Worm (Caenorhabditis elegans) whole organism, L4 larva: ENCODE measurements around the gene nas-31.

Experiments used
- F37D6.2 ChIP-seq: sonication (generic microtip); optimal IDR thresholded peaks from 2 replicates; lab custom pipeline; 2016; ENCODE audit warnings: mild to moderate bottlenecking, missing genetic modification characterization, missing compliant biosample characterization
- F44E2.7 ChIP-seq: fragments of 200-800 bp; sonication (Bioruptor generic); IDR thresholded peaks from 2 replicates; pipeline ENCODE4 v2.1.2; 2022; ENCODE audit warnings: missing genetic modification characterization, missing compliant biosample characterization
- R02D3.7 ChIP-seq: fragments of 150-350 bp; sonication (generic microtip); optimal IDR thresholded peaks from 3 replicates; lab custom pipeline; 2014; ENCODE audit warnings: missing biosample characterization, missing genetic modification characterization
- T26A8.4 ChIP-seq: fragments of 200-800 bp; sonication (Bioruptor generic); IDR thresholded peaks from 2 replicates; pipeline ENCODE4 v1.3.6; 2022; ENCODE audit warnings: missing genetic modification characterization, missing compliant biosample characterization
- Y105C5A.15 ChIP-seq: fragments of 200-800 bp; sonication (Bioruptor generic); IDR thresholded peaks from 2 replicates; pipeline ENCODE4 v1.3.6; 2022; ENCODE audit warnings: missing genetic modification characterization, missing compliant biosample characterization
- Y48G9A.11 ChIP-seq: fragments of 200-800 bp; sonication (Bioruptor generic); IDR thresholded peaks from 2 replicates; pipeline ENCODE4 v1.3.6; 2022; ENCODE audit warnings: missing genetic modification reagents, missing genetic modification characterization, missing compliant biosample characterization
- Y5F2A.4 ChIP-seq: fragments of 200-800 bp; sonication (Bioruptor generic); optimal IDR thresholded peaks from 2 replicates; lab custom pipeline; 2018; ENCODE audit warnings: mild to moderate bottlenecking, missing genetic modification characterization, missing compliant biosample characterization
- Y75B8A.6 ChIP-seq: fragments of 200-800 bp; sonication (Bioruptor generic); IDR thresholded peaks from 2 replicates; pipeline ENCODE4 v1.3.6; 2022; ENCODE audit warnings: missing genetic modification reagents, missing genetic modification characterization, missing compliant biosample characterization
- aha-1 ChIP-seq: fragments of 150-350 bp; peaks from one replicate; lab custom pipeline; 2014; ENCODE audit warnings: missing biosample characterization, missing genetic modification characterization
- arid-1 ChIP-seq: fragments of 200-800 bp; sonication (Bioruptor generic); conservative IDR thresholded peaks from 2 replicates; pipeline ENCODE4 v1.3.6; 2022; ENCODE audit warnings: missing genetic modification reagents, missing genetic modification characterization, missing compliant biosample characterization
- ceh-28 ChIP-seq: fragments of 150-350 bp; optimal IDR thresholded peaks from 2 replicates; lab custom pipeline; 2014; ENCODE audit warnings: missing biosample characterization, missing genetic modification reagents, missing genetic modification characterization
- ceh-82 ChIP-seq: sonication (generic microtip); optimal IDR thresholded peaks from 2 replicates; lab custom pipeline; 2017; ENCODE audit warnings: missing biosample characterization, missing genetic modification characterization
- daf-19 ChIP-seq: fragments of 200-800 bp; sonication (Bioruptor generic); conservative IDR thresholded peaks from 2 replicates; pipeline ENCODE4 v1.3.6; 2022; ENCODE audit warnings: missing genetic modification characterization, missing compliant biosample characterization
- daf-8 ChIP-seq: fragments of 200-800 bp; sonication (Bioruptor generic); IDR thresholded peaks from 2 replicates; pipeline ENCODE4 v1.3.6; 2022; ENCODE audit warnings: missing genetic modification characterization, missing compliant biosample characterization
- dmd-8 ChIP-seq: fragments of 200-800 bp; sonication (Bioruptor generic); IDR thresholded peaks from 2 replicates; pipeline ENCODE4 v1.3.6; 2022; ENCODE audit warnings: missing genetic modification characterization, missing compliant biosample characterization
- dmd-9 ChIP-seq: fragments of 200-800 bp; sonication (Bioruptor generic); IDR thresholded peaks from 2 replicates; pipeline ENCODE4 v1.3.6; 2022; ENCODE audit warnings: missing genetic modification reagents, missing genetic modification characterization, missing compliant biosample characterization
- duxl-1 ChIP-seq: sonication (generic microtip); optimal IDR thresholded peaks from 2 replicates; lab custom pipeline; 2016; ENCODE audit warnings: mild to moderate bottlenecking, missing genetic modification characterization, moderate library complexity, missing compliant biosample characterization; ENCODE audit not compliant: poor library complexity
- egl-27 ChIP-seq: sonication (generic microtip); optimal IDR thresholded peaks from 3 replicates; lab custom pipeline; 2017; ENCODE audit warnings: missing biosample characterization, missing genetic modification reagents, missing genetic modification characterization
- fkh-10 ChIP-seq: fragments of 150-350 bp; optimal IDR thresholded peaks from 2 replicates; lab custom pipeline; 2014; ENCODE audit warnings: missing biosample characterization, missing genetic modification reagents, missing genetic modification characterization
- fos-1 ChIP-seq: fragments of 150-350 bp; optimal IDR thresholded peaks from 2 replicates; lab custom pipeline; 2014; ENCODE audit warnings: missing biosample characterization, missing genetic modification characterization
- gei-8 ChIP-seq: fragments of 200-800 bp; sonication (Bioruptor generic); optimal IDR thresholded peaks from 2 replicates; lab custom pipeline; 2018; ENCODE audit warnings: mild to moderate bottlenecking, missing genetic modification characterization, missing compliant biosample characterization
- hif-1 ChIP-seq, 2 experiments: sonication (generic microtip); optimal IDR thresholded peaks; 2 replicates each; lab custom pipeline; 2016 to 2017; ENCODE audit warnings: missing compliant biosample characterization in 2 of 2, missing genetic modification characterization in 2 of 2, missing genetic modification reagents in 2 of 2, missing genotype in 2 of 2, mild to moderate bottlenecking in 1 of 2
- hlh-11 ChIP-seq: fragments of 200-800 bp; sonication (Bioruptor generic); optimal IDR thresholded peaks from 2 replicates; lab custom pipeline; 2018; ENCODE audit warnings: mild to moderate bottlenecking, missing genetic modification characterization, missing compliant biosample characterization
- hlh-30 ChIP-seq: sonication (generic microtip); optimal IDR thresholded peaks from 2 replicates; lab custom pipeline; 2017; ENCODE audit warnings: antibody characterized with exemption, mild to moderate bottlenecking, missing genetic modification characterization, missing compliant biosample characterization; ENCODE audit not compliant: insufficient read depth
- lim-7 ChIP-seq: fragments of 200-800 bp; sonication (Bioruptor generic); IDR thresholded peaks from 2 replicates; pipeline ENCODE4 v1.3.6; 2022; ENCODE audit warnings: missing genetic modification characterization, missing compliant biosample characterization
- lsy-2 ChIP-seq, 2 experiments: fragments of 150-350 bp in 1 of 2; sonication (generic microtip) in 1 of 2; optimal IDR thresholded peaks; 2 replicates each; lab custom pipeline; 2014 to 2017; ENCODE audit warnings: missing biosample characterization in 2 of 2, missing genetic modification characterization in 2 of 2
- madf-5 ChIP-seq, 2 experiments: fragments of 200-800 bp; sonication (Bioruptor generic); IDR thresholded peaks; 2 replicates each; pipeline ENCODE4 v1.3.6; 2022; ENCODE audit warnings: missing compliant biosample characterization in 2 of 2, missing genetic modification characterization in 2 of 2
- mxl-2 ChIP-seq: fragments of 200-800 bp; sonication (Bioruptor generic); conservative IDR thresholded peaks from 2 replicates; pipeline ENCODE4 v1.3.6; 2022; ENCODE audit warnings: missing genetic modification reagents, missing genetic modification characterization, missing compliant biosample characterization
- mxl-3 ChIP-seq: fragments of 200-800 bp; sonication (Bioruptor generic); optimal IDR thresholded peaks from 2 replicates; lab custom pipeline; 2018; ENCODE audit warnings: mild to moderate bottlenecking, missing genetic modification characterization, missing compliant biosample characterization
- nhr-10 ChIP-seq: fragments of 150-350 bp; optimal IDR thresholded peaks from 2 replicates; lab custom pipeline; 2014; ENCODE audit warnings: missing biosample characterization, missing genetic modification characterization
- nhr-11 ChIP-seq: fragments of 150-350 bp; optimal IDR thresholded peaks from 2 replicates; lab custom pipeline; 2014; ENCODE audit warnings: missing biosample characterization, missing genetic modification characterization
- nhr-237 ChIP-seq: sonication (generic microtip); optimal IDR thresholded peaks from 2 replicates; lab custom pipeline; 2017; ENCODE audit warnings: missing biosample characterization, missing genetic modification characterization
- nhr-28 ChIP-seq: fragments of 150-350 bp; optimal IDR thresholded peaks from 2 replicates; lab custom pipeline; 2014; ENCODE audit warnings: missing biosample characterization, missing genetic modification characterization
- nhr-41 ChIP-seq: fragments of 200-800 bp; sonication (Bioruptor generic); IDR thresholded peaks from 2 replicates; pipeline ENCODE4 v1.3.6; 2022; ENCODE audit warnings: missing genetic modification reagents, missing genetic modification characterization, missing compliant biosample characterization
- nhr-48 ChIP-seq: sonication (generic microtip); optimal IDR thresholded peaks from 2 replicates; lab custom pipeline; 2016; ENCODE audit warnings: mild to moderate bottlenecking, missing genetic modification characterization, missing compliant biosample characterization
- nhr-6 ChIP-seq: fragments of 150-350 bp; optimal IDR thresholded peaks from 2 replicates; lab custom pipeline; 2014; ENCODE audit warnings: missing biosample characterization, missing genetic modification characterization
- nhr-77 ChIP-seq: fragments of 150-350 bp; optimal IDR thresholded peaks from 2 replicates; lab custom pipeline; 2014; ENCODE audit warnings: missing biosample characterization, missing genetic modification characterization
- php-3 ChIP-seq: fragments of 200-800 bp; sonication (Bioruptor generic); IDR thresholded peaks from 2 replicates; pipeline ENCODE4 v1.3.6; 2022; ENCODE audit warnings: missing genetic modification reagents, missing genetic modification characterization, missing compliant biosample characterization
- pqm-1 ChIP-seq: sonication (generic microtip); optimal IDR thresholded peaks from 2 replicates; lab custom pipeline; 2017; ENCODE audit warnings: missing biosample characterization, missing genetic modification characterization
- rbr-2 ChIP-seq: sonication (generic microtip); optimal IDR thresholded peaks from 2 replicates; lab custom pipeline; 2016; ENCODE audit warnings: missing genotype, missing genetic modification characterization, missing compliant biosample characterization
- skn-1 ChIP-seq: fragments of 150-350 bp; optimal IDR thresholded peaks from 2 replicates; lab custom pipeline; 2014; ENCODE audit warnings: missing biosample characterization, missing genetic modification characterization
- snpc-1.2 ChIP-seq: fragments of 200-800 bp; sonication (Bioruptor generic); IDR thresholded peaks from 2 replicates; pipeline ENCODE4 v1.3.6; 2022; ENCODE audit warnings: missing genetic modification reagents, missing genetic modification characterization, missing compliant biosample characterization
- snpc-4 ChIP-seq: fragments of 150-350 bp; optimal IDR thresholded peaks from 2 replicates; lab custom pipeline; 2014; ENCODE audit warnings: missing biosample characterization, missing genetic modification characterization
- spr-1 ChIP-seq: sonication (generic microtip); optimal IDR thresholded peaks from 2 replicates; lab custom pipeline; 2016; ENCODE audit warnings: mild to moderate bottlenecking, missing genetic modification characterization, missing compliant biosample characterization
- tag-97 ChIP-seq: fragments of 200-800 bp; sonication (Bioruptor generic); IDR thresholded peaks from 2 replicates; pipeline ENCODE4 v1.3.6; 2022; ENCODE audit warnings: missing genetic modification characterization, missing compliant biosample characterization
- unc-62 ChIP-seq, 3 experiments: fragments of 150-350 bp in 1 of 3; sonication (generic microtip); optimal IDR thresholded peaks in 2 of 3; peaks in 1 of 3; 1 replicate in 1 of 3; 2 replicates in 2 of 3; lab custom pipeline; 2014 to 2017; ENCODE audit warnings: missing biosample characterization in 3 of 3, missing genetic modification characterization in 3 of 3, missing genetic modification reagents in 3 of 3, missing genotype in 1 of 3
- zfp-3 ChIP-seq: fragments of 200-800 bp; sonication (Bioruptor generic); conservative IDR thresholded peaks from 2 replicates; pipeline ENCODE4 v1.3.6; 2022; ENCODE audit warnings: missing genetic modification reagents, missing genetic modification characterization, missing compliant biosample characterization
- zip-2 ChIP-seq: fragments of 150-350 bp; optimal IDR thresholded peaks from 2 replicates; lab custom pipeline; 2014; ENCODE audit warnings: missing biosample characterization, missing genetic modification characterization
- ztf-11 ChIP-seq: fragments of 150-350 bp; optimal IDR thresholded peaks from 2 replicates; lab custom pipeline; 2014; ENCODE audit warnings: missing biosample characterization, missing genetic modification characterization
- ztf-7 ChIP-seq: fragments of 150-350 bp; optimal IDR thresholded peaks from 2 replicates; lab custom pipeline; 2014; ENCODE audit warnings: missing biosample characterization, missing genetic modification characterization

nas-31 gene

DNA sequence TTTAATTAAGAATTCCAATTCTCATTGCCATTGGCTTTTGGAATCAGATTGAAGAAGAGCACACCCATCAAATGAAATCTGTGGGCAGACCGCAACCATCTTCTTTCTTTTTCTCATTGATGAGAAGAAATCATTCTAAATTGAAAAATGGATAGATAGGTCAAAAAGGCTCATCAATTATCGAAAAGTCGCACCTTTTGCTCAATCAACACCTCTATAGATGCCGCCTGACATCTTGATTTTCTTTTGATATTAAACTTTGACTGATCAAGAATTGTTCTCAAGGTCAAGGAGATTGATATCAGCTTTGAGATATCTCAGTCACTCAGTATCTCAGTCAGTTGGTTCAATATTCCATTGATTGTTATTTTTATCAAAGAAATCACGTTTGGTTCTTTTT lies 11.7 kb downstream of the nas-31 start:
- TF ChIP-seq hif-1 (tag; optimal IDR thresholded peaks at IDR 0.05; lab: Kevin White, UChicago) (no peak), spr-1 (no peak), F37D6.2 (tag; lab: Kevin White, UChicago) (no peak), nhr-11 (tag; lab: Kevin White, UChicago) (no peak), nhr-48 (no peak), pqm-1 (tag; lab: Kevin White, UChicago) (no peak), php-3 (no peak), daf-19 (no peak), mxl-2 (GFP tag; lab: Robert Waterston, UW) (no peak), R02D3.7 (tag; lab: Kevin White, UChicago) (no peak), hlh-11 (tag; lab: Kevin White, UChicago) (no peak), Y105C5A.15 (GFP tag; lab: Robert Waterston, UW) (no peak), tag-97 (GFP tag; lab: Robert Waterston, UW) (no peak), fkh-10 (GFP tag; lab: Kevin White, UChicago) (no peak), F44E2.7 (no peak), Y75B8A.6 (GFP tag; lab: Robert Waterston, UW) (no peak), lsy-2 (tag; optimal IDR thresholded peaks at IDR 0.05; lab: Kevin White, UChicago) (no peak), Y5F2A.4 (GFP tag; lab: Kevin White, UChicago) (no peak), arid-1 (GFP tag; lab: Robert Waterston, UW) (no peak), mxl-3 (no peak)

DNA sequence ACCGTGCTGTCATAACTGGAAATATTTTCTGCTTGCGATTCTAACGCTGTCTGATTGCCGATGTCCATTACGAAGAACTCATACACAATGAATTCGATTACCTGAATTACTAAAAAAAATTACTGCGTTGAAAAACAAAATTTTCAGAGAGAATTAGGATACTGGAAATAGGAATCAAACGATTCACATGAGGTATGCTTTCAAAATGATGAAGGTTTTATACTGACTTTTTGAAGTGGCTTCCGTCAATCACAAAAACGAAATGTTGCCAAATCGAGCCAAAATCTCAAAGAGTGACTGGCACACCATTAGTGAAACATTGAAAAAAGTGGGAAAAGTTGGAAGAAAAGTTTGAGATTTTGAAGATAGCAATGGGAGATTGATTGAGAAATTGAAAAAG lies 12.6 kb downstream of the nas-31 start, which contains the start of gene zzz-1:
Gene zzz-1, minus strand, starts transcription at position 101 of the 400 bp plus-strand sequence.
- no peak for TF ChIP-seq lsy-2 (tag; optimal IDR thresholded peaks at IDR 0.05; lab: Kevin White, UChicago)
- no peak for TF ChIP-seq ztf-11 (tag; lab: Kevin White, UChicago)
- TF ChIP-seq madf-5 (GFP tag; IDR thresholded peaks at IDR 0.05; lab: Robert Waterston, UW) = no peak
- no peak for TF ChIP-seq Y48G9A.11
- no peak for TF ChIP-seq Y105C5A.15 (GFP tag; lab: Robert Waterston, UW)
- no peak for TF ChIP-seq lim-7 (GFP tag; lab: Robert Waterston, UW)
- TF ChIP-seq dmd-8 = no peak
- no peak for TF ChIP-seq ceh-28 (tag; lab: Kevin White, UChicago)
- TF ChIP-seq daf-8 (GFP tag; lab: Robert Waterston, UW) = no peak
- TF ChIP-seq nhr-41 = no peak
- TF ChIP-seq php-3 = no peak
- TF ChIP-seq nhr-237 (tag; lab: Kevin White, UChicago) = no peak
- TF ChIP-seq dmd-9 = no peak
- no peak for TF ChIP-seq fos-1 (tag; lab: Kevin White, UChicago)
- TF ChIP-seq zfp-3 (GFP tag; lab: Robert Waterston, UW) = no peak
- TF ChIP-seq egl-27 = no peak
- TF ChIP-seq daf-19 = no peak

DNA sequence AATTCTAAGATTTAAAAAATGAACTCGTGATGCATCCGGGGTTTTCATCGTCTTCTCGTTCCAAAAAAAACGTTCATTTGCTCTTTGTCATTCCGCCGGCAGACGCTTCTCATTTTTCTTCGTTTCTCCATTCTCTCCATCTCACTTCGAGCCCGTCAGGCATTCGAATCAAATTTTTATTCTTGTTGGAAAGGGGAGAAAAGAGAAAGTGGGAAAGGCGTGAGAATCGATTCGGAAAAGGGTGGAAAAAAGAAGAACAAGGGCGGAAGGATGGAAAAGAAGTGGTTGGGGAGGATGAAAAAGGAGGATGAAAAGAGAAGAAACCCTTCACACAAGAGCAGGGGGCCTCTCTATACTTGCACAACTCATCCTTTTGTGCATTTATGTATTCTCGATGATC lies 16.9 kb downstream of the nas-31 start:
- no peak for TF ChIP-seq madf-5 (GFP tag; IDR thresholded peaks at IDR 0.05; lab: Robert Waterston, UW)
- TF ChIP-seq mxl-3 = no peak
- no peak for TF ChIP-seq zip-2 (tag; lab: Kevin White, UChicago)
- no peak for TF ChIP-seq nhr-28
- no peak for TF ChIP-seq R02D3.7 (tag; lab: Kevin White, UChicago)
- TF ChIP-seq nhr-6 (tag; lab: Kevin White, UChicago) = no peak
- no peak for TF ChIP-seq egl-27
- no peak for TF ChIP-seq gei-8
- TF ChIP-seq snpc-1.2 (GFP tag; lab: Robert Waterston, UW) = no peak
- TF ChIP-seq unc-62 (GFP tag; optimal IDR thresholded peaks at IDR 0.05 in 1 of 2; lab: Kevin White, UChicago) = peak in 1 of 2 experiments; percentile 65
- no peak for TF ChIP-seq unc-62 (tag; optimal IDR thresholded peaks at IDR 0.05; lab: Kevin White, UChicago)
- TF ChIP-seq T26A8.4 (GFP tag; lab: Robert Waterston, UW) = no peak
- TF ChIP-seq hlh-30 (tag; lab: Kevin White, UChicago) = peak; percentile 13
- TF ChIP-seq ceh-82 (tag; lab: Kevin White, UChicago) = no peak
- TF ChIP-seq spr-1 = no peak
- TF ChIP-seq nhr-77 (tag; lab: Kevin White, UChicago) = no peak
- TF ChIP-seq rbr-2 = peak; percentile 34
- no peak for TF ChIP-seq duxl-1
- no peak for TF ChIP-seq nhr-10 (tag; lab: Kevin White, UChicago)
- TF ChIP-seq lsy-2 (tag; optimal IDR thresholded peaks at IDR 0.05; lab: Kevin White, UChicago) = peak in 1 of 2 experiments; percentile 3
- TF ChIP-seq ztf-7 = no peak
- peak; percentile 87 for TF ChIP-seq aha-1
- no peak for TF ChIP-seq snpc-4 (tag; lab: Kevin White, UChicago)
- TF ChIP-seq hlh-11 (tag; lab: Kevin White, UChicago) = no peak
- no peak for TF ChIP-seq Y48G9A.11
- no peak for TF ChIP-seq skn-1 (tag; lab: Kevin White, UChicago)
